Worm (Caenorhabditis elegans): ENCODE data around the gene C14E2.4.

C14E2.4 gene

DNA sequence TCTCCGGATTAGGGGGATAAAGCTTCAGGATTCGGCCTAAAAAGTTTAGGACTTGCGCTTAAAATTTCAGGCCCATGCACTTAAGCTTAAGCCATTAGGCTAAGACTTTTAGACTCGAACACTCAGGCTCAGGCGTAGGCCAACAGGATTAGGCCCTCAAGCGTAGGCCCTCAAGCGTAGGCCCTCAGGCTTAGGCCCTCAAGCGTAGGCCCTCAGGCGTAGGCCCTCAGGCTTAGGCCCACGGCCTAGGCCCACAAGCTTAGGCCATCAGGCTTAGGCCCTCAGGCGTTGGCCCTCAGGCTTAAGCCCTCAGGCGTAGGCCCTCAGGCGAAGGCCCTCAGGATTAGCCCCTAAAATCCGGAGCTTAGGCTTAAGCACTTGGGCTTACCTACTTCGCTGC, 29.4 kb upstream of the C14E2.4 start (continued):
- TF ChIP-seq egl-18 (GFP tag; IDR thresholded peaks at IDR 0.05) (0 out of 2 replicates have a peak, but pooled peaks have one; percentile 32), F23B12.7 (tag; optimal IDR thresholded peaks at IDR 0.05; ENCODE audit: insufficient read depth) (no peak), him-1 (tag; optimal IDR thresholded peaks at IDR 0.05) (no peak), athp-1 (tag; optimal IDR thresholded peaks at IDR 0.05) (no peak), ztf-3 (GFP tag; optimal IDR thresholded peaks at IDR 0.05) (no peak), bed-1 (GFP tag; IDR thresholded peaks at IDR 0.05) (no peak), zfh-2 (GFP tag; conservative IDR thresholded peaks at IDR 0.05) (peak; percentile 38; the same call in 1 of the 2 replicates), Y53G8AR.9 (GFP tag; conservative IDR thresholded peaks at IDR 0.05) (no peak), nhr-90 (tag; optimal IDR thresholded peaks at IDR 0.05) (no peak), zim-3 (tag; optimal IDR thresholded peaks at IDR 0.05) (no peak), fkh-3 (tag; optimal IDR thresholded peaks at IDR 0.05) (no peak), B0035.1 (tag; optimal IDR thresholded peaks at IDR 0.05) (no peak), mes-4 (tag; optimal IDR thresholded peaks at IDR 0.05) (no peak)

DNA sequence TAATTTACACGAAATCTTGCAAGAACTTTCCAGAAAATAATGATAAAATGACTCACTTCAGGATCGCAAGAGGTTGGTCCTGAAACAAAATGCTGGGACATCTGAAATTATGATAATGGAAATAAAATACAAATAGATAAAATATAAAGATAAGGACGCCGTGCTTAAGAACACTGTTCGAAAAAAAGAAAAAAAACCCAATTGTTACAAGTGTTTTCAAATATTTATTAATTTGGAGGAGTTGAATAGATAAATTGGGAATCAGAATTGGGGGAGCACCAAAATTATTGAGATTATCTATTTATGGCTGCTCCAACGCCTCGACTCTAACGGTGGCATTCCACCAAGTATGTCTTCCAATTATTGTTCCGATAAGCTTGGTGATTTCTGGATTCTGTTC, 27.4 kb upstream of the C14E2.4 start, which contains the start of gene ceh-41:
Gene ceh-41, minus strand, starts transcription at position 101 of the 400 bp plus-strand sequence.
- no peak for TF ChIP-seq F39B2.1 (GFP tag; IDR thresholded peaks at IDR 0.05)
- TF ChIP-seq Y56A3A.18 (GFP tag; IDR thresholded peaks at IDR 0.05) = no peak
- no peak for TF ChIP-seq mxl-1 (tag; optimal IDR thresholded peaks at IDR 0.05)
- no peak for TF ChIP-seq egl-18 (GFP tag; IDR thresholded peaks at IDR 0.05)

DNA sequence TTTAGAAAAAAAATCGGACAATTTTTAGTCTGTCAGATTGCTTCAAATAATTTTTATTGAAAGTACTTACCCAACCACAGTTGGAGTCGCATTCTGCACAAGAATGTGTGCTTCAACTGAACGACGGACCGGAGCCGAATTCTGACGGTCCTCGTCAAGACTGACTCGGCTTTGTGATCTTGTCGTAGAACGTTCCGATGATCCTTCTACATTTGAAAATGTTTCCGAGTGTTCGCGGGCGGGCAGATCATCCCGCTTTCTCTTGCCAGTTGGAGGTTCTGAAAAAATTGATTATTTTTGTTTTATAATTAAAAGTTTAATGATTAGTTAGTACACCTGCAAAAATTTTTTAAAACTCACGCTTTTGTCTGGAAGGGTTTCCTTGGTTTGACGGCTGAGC, 26.6 kb upstream of the C14E2.4 start:
- TF ChIP-seq somi-1 (GFP tag; optimal IDR thresholded peaks at IDR 0.05) (no peak), B0336.3 (GFP tag; IDR thresholded peaks at IDR 0.05) (no peak)

DNA sequence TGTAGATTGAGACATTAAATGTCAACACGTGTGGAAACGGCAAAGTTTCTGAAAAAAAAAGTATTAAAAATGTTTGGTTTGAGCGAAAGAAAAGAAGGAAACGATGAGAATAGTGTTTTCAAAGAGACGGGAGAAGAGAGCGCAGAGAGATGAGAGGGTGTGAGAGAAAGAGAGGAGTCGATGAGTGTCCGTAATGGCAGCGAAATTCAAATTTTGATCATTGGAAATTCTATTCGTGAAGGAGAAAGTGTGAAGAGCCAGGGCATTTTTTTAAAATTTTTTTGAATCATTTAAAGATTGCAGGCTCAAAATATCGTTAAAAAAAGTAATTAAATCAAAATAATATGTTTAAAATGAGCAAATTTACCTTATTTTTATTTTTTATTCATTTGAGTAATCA, 24.4 kb upstream of the C14E2.4 start, which contains the start of gene T26C11.4:
Gene T26C11.4, minus strand, starts transcription at position 54 of the 400 bp plus-strand sequence.
- TF ChIP-seq lin-35 (GFP tag; optimal IDR thresholded peaks at IDR 0.05) = peak in 1 of 3 experiments; percentile 1
- no peak for TF ChIP-seq nhr-27 (tag; optimal IDR thresholded peaks at IDR 0.05)
- TF ChIP-seq hmg-1.2 (GFP tag; IDR thresholded peaks at IDR 0.05) = peak; percentile 58; the same call in 1 of the 2 replicates

DNA sequence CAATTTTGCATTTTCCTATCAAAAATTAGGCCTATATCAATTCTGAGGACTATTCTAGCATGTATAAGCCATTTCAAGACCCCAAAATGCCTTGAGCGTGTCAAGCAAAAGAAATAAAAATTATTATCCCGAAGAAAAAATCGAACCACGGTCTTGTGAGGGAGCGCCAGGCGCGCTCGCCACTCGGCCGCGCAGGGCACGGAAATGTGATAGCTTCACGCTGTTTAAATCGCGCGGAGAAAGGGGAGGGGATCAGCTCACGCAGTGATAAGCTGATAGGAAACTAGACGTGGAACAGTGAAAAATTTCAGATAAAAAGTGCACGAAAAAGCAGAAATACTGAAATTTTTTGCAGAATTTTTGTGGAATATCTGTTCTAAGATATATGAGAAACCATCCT, 16.6 kb upstream of the C14E2.4 start:
- peak; percentile 54 for TF ChIP-seq F23B12.7 (tag; optimal IDR thresholded peaks at IDR 0.05; ENCODE audit: insufficient read depth)
- no peak for TF ChIP-seq nfya-2 (GFP tag; IDR thresholded peaks at IDR 0.05)
- no peak for TF ChIP-seq C17E4.6 (GFP tag; IDR thresholded peaks at IDR 0.05)
- TF ChIP-seq B0261.1 (tag; optimal IDR thresholded peaks at IDR 0.05) = peak; percentile 96
- no peak for TF ChIP-seq lsy-27 (tag; optimal IDR thresholded peaks at IDR 0.05; ENCODE audit: borderline replicate concordance, insufficient read depth)
- no peak for TF ChIP-seq lin-40 (tag; optimal IDR thresholded peaks at IDR 0.05)
- peak; percentile 70 for TF ChIP-seq mxl-1 (tag; optimal IDR thresholded peaks at IDR 0.05)
- TF ChIP-seq F52B5.7 (tag; optimal IDR thresholded peaks at IDR 0.05) = peak; percentile 71
- 0 out of 2 replicates have a peak, but pooled peaks have one; percentile 64 for TF ChIP-seq ztf-28 (GFP tag; IDR thresholded peaks at IDR 0.05)
- 0 out of 2 replicates have a peak, but pooled peaks have one; percentile 30 for TF ChIP-seq let-526 (GFP tag; IDR thresholded peaks at IDR 0.05)
- TF ChIP-seq egl-18 (GFP tag; IDR thresholded peaks at IDR 0.05) = no peak
- TF ChIP-seq fkh-3 (tag; optimal IDR thresholded peaks at IDR 0.05) = peak; percentile 24
- peak; percentile 36; the same call in 1 of the 2 replicates for TF ChIP-seq mcd-1 (GFP tag; IDR thresholded peaks at IDR 0.05)
- TF ChIP-seq hrde-1 (tag; optimal IDR thresholded peaks at IDR 0.05; ENCODE audit: borderline replicate concordance) = peak; percentile 40
- no peak for TF ChIP-seq nfya-1 (tag; optimal IDR thresholded peaks at IDR 0.05; ENCODE audit: borderline replicate concordance, insufficient read depth)
- no peak for TF ChIP-seq ZK185.1 (tag; optimal IDR thresholded peaks at IDR 0.05; ENCODE audit: poor library complexity, severe bottlenecking)
- TF ChIP-seq hmg-1.2 (GFP tag; IDR thresholded peaks at IDR 0.05) = peak; percentile 78
- peak; percentile 88 for TF ChIP-seq nhr-90 (tag; optimal IDR thresholded peaks at IDR 0.05)
- no peak for TF ChIP-seq sdz-38 (tag; optimal IDR thresholded peaks at IDR 0.05)
- peak; percentile 50 for TF ChIP-seq somi-1 (GFP tag; optimal IDR thresholded peaks at IDR 0.05)
- TF ChIP-seq madf-8 (GFP tag; conservative IDR thresholded peaks at IDR 0.05) = no peak
- TF ChIP-seq Y79H2A.3 (GFP tag; conservative IDR thresholded peaks at IDR 0.05) = no peak
- 0 out of 2 replicates have a peak, but pooled peaks have one; percentile 32 for TF ChIP-seq ekl-4 (GFP tag; IDR thresholded peaks at IDR 0.05)
- peak; percentile 56 for TF ChIP-seq B0035.1 (tag; optimal IDR thresholded peaks at IDR 0.05)
- TF ChIP-seq hlh-26 (GFP tag; conservative IDR thresholded peaks at IDR 0.05) = no peak
- peak; percentile 64 for TF ChIP-seq ztf-26 (tag; optimal IDR thresholded peaks at IDR 0.05)
